Fruit fly (Drosophila melanogaster) whole organism, pupa: ENCODE results near the gene CG15330.
A peak's percentile ranks its signal among the peaks of the same experiment; 100 is the strongest.

Experiments
- CG10348 ChIP-seq: fragments of 200-800 bp; sonication (Bioruptor generic); IDR thresholded peaks from 2 replicates; pipeline ENCODE4 v1.3.6; 2022; ENCODE audit warnings: missing biosample characterization, missing genetic modification characterization
- CG14655 ChIP-seq: fragments of 200-800 bp; sonication (Bioruptor generic); optimal IDR thresholded peaks from 3 replicates; lab custom pipeline; 2017; ENCODE audit warnings: mild to moderate bottlenecking, missing biosample characterization, missing genetic modification reagents, missing genetic modification characterization
- CG34367 ChIP-seq: fragments of 200-800 bp; sonication (Bioruptor generic); optimal IDR thresholded peaks from 2 replicates; lab custom pipeline; 2018; ENCODE audit warnings: missing biosample characterization, mild to moderate bottlenecking, missing genetic modification characterization
- CG4496 ChIP-seq: fragments of 200-800 bp; sonication (Bioruptor generic); IDR thresholded peaks from 3 replicates; pipeline ENCODE4 v1.3.6; 2022; ENCODE audit warnings: missing biosample characterization, missing genetic modification characterization
- CG8159 ChIP-seq: fragments of 200-800 bp; sonication (Bioruptor generic); optimal IDR thresholded peaks from 3 replicates; lab custom pipeline; 2018; ENCODE audit warnings: missing biosample characterization, mild to moderate bottlenecking, missing genetic modification characterization, moderate library complexity
- EcR ChIP-seq: fragments of 200-800 bp; sonication (Bioruptor generic); optimal IDR thresholded peaks from 3 replicates; lab custom pipeline; 2019; ENCODE audit warnings: missing biosample characterization, missing genetic modification characterization, mild to moderate bottlenecking, moderate library complexity, missing genetic modification reagents
- Ets98B ChIP-seq: fragments of 200-800 bp; sonication (Bioruptor generic); IDR thresholded peaks from 2 replicates; pipeline ENCODE4 v1.3.6; 2022; ENCODE audit warnings: missing biosample characterization, missing genetic modification characterization
- Pif1A ChIP-seq: fragments of 200-800 bp; sonication (Bioruptor generic); optimal IDR thresholded peaks from 3 replicates; lab custom pipeline; 2016; ENCODE audit warnings: missing biosample characterization, missing genetic modification characterization
- Pif1B ChIP-seq: fragments of 200-800 bp; sonication (Bioruptor generic); optimal IDR thresholded peaks from 3 replicates; lab custom pipeline; 2016; ENCODE audit warnings: missing biosample characterization, missing genetic modification characterization
- Snoo ChIP-seq: fragments of 200-800 bp; sonication (Bioruptor generic); optimal IDR thresholded peaks from 3 replicates; lab custom pipeline; 2017; ENCODE audit warnings: missing biosample characterization, mild to moderate bottlenecking, missing genetic modification characterization, inconsistent platforms
- fd96Ca ChIP-seq: fragments of 200-800 bp; sonication (Bioruptor generic); IDR thresholded peaks from 3 replicates; pipeline ENCODE4 v1.3.6; 2022; ENCODE audit warnings: missing biosample characterization, missing genetic modification characterization

dm6 chrX:7909482-7909881 lies 46.4 kb upstream of the CG15330 start:
- TF ChIP-seq CG34367 (no peak), CG14655 (no peak), Pif1A (GFP tag; lab: Kevin White, UChicago) (no peak), Snoo (tag; lab: Kevin White, UChicago) (no peak), Ets98B (no peak), Pif1B (GFP tag; lab: Kevin White, UChicago) (no peak), EcR (no peak), fd96Ca (GFP tag; lab: Robert Waterston, UW) (no peak), CG10348 (no peak), CG4496 (0 out of 3 replicates have a peak, but pooled peaks have one; percentile 23), CG8159 (no peak)
